Worm (Caenorhabditis elegans): ENCODE data around the gene T10G3.1.

DNA sequence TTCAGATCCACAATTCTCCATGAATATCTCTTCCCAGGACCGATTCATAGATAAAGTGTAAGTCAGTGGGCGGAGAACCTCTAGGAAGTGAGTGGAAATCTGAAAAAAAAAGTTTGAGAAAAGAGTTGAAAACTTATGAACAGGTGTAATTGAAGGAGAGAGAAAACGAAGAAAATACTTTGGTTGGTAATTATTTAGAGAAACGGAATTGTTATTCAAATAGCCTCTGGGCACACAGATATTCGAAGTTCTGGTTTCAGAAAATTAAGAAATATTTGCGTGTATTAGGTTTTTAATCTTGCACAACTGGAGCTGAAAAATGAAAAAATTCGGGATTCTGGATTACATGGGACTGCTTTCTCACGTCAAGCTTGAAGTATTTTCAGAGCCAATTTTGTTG lies 6.3 kb upstream of the T10G3.1 start, which contains the start of gene T10G3.2:
- TF ChIP-seq F57A8.1 (GFP tag; optimal IDR thresholded peaks at IDR 0.05) (no peak), nfya-1 (tag; optimal IDR thresholded peaks at IDR 0.05; ENCODE audit: borderline replicate concordance, insufficient read depth) (no peak), ccch-3 (GFP tag; optimal IDR thresholded peaks at IDR 0.05) (no peak), efl-1 (GFP tag; optimal IDR thresholded peaks at IDR 0.05) (no peak), attf-3 (GFP tag; conservative IDR thresholded peaks at IDR 0.05) (no peak), unc-130 (GFP tag; optimal IDR thresholded peaks at IDR 0.05) (no peak), ama-1 (optimal IDR thresholded peaks at IDR 0.05) (no peak), ama-1 (GFP tag; optimal IDR thresholded peaks at IDR 0.05) (no peak), unc-62 (GFP tag; optimal IDR thresholded peaks at IDR 0.05) (no peak), ztf-18 (tag; optimal IDR thresholded peaks at IDR 0.05) (no peak)

All from whole organism, young adult.